Worm (Caenorhabditis elegans) whole organism, young adult: Measurements from ENCODE around the gene str-125.

Experiments
- B0019.2 ChIP-seq: fragments of 200-800 bp; sonication (Bioruptor generic); conservative IDR thresholded peaks from 2 replicates; pipeline ENCODE4 v1.3.6; 2022; ENCODE audit warnings: missing genetic modification reagents, missing genetic modification characterization, missing compliant biosample characterization
- F23B12.7 ChIP-seq: sonication (generic microtip); optimal IDR thresholded peaks from 2 replicates; lab custom pipeline; 2017; ENCODE audit warnings: missing genetic modification characterization, mild to moderate bottlenecking, missing compliant biosample characterization, antibody characterized with exemption, moderate library complexity; ENCODE audit not compliant: insufficient read depth
- F39B2.1 ChIP-seq: fragments of 200-800 bp; sonication (Bioruptor generic); IDR thresholded peaks from 2 replicates; pipeline ENCODE4 v1.3.6; 2022; ENCODE audit warnings: missing genetic modification reagents, missing genetic modification characterization, missing compliant biosample characterization
- F49E8.2 ChIP-seq: sonication (generic microtip); optimal IDR thresholded peaks from 3 replicates; lab custom pipeline; 2017; ENCODE audit warnings: missing genetic modification characterization, mild to moderate bottlenecking, missing compliant biosample characterization, antibody characterized with exemption, moderate library complexity; ENCODE audit not compliant: insufficient read depth
- F52B5.7 ChIP-seq: sonication (generic microtip); optimal IDR thresholded peaks from 2 replicates; lab custom pipeline; 2016; ENCODE audit warnings: mild to moderate bottlenecking, missing genetic modification characterization, missing compliant biosample characterization
- K11D2.4 ChIP-seq: fragments of 200-800 bp; sonication (Bioruptor generic); IDR thresholded peaks from 2 replicates; pipeline ENCODE4 v1.3.6; 2022; ENCODE audit warnings: missing genetic modification reagents, missing genetic modification characterization, missing compliant biosample characterization
- Y67H2A.10 ChIP-seq: fragments of 200-800 bp; sonication (Bioruptor generic); conservative IDR thresholded peaks from 2 replicates; pipeline ENCODE4 v1.3.6; 2022; ENCODE audit warnings: missing genetic modification reagents, missing genetic modification characterization, missing compliant biosample characterization
- Y79H2A.3 ChIP-seq: fragments of 200-800 bp; sonication (Bioruptor generic); conservative IDR thresholded peaks from 2 replicates; pipeline ENCODE4 v1.3.6; 2022; ENCODE audit warnings: missing genetic modification reagents, missing genetic modification characterization, missing compliant biosample characterization
- aptf-2 ChIP-seq: fragments of 200-800 bp; sonication (Bioruptor generic); conservative IDR thresholded peaks from 2 replicates; pipeline ENCODE4 v1.3.6; 2022; ENCODE audit warnings: missing genetic modification reagents, missing genetic modification characterization, missing compliant biosample characterization
- ceh-27 ChIP-seq: fragments of 200-800 bp; sonication (Bioruptor generic); optimal IDR thresholded peaks from 2 replicates; lab custom pipeline; 2018; ENCODE audit warnings: mild to moderate bottlenecking, missing genetic modification characterization, moderate library complexity, missing compliant biosample characterization
- ceh-40 ChIP-seq: fragments of 200-800 bp; sonication (Bioruptor generic); IDR thresholded peaks from 2 replicates; pipeline ENCODE4 v1.3.6; 2022; ENCODE audit warnings: missing genetic modification characterization, missing compliant biosample characterization
- ceh-58 ChIP-seq: fragments of 200-800 bp; sonication (Bioruptor generic); IDR thresholded peaks from 2 replicates; pipeline ENCODE4 v1.3.6; 2022; ENCODE audit warnings: missing genetic modification characterization, missing compliant biosample characterization
- ceh-91 ChIP-seq: fragments of 200-800 bp; sonication (Bioruptor generic); IDR thresholded peaks from 2 replicates; pipeline ENCODE4 v1.3.6; 2022; ENCODE audit warnings: missing genetic modification reagents, missing genetic modification characterization, missing compliant biosample characterization
- dox-1 ChIP-seq: fragments of 200-800 bp; sonication (Bioruptor generic); IDR thresholded peaks from 2 replicates; pipeline ENCODE4 v1.3.6; 2022; ENCODE audit warnings: missing genetic modification reagents, missing genetic modification characterization, missing compliant biosample characterization
- egl-18 ChIP-seq: fragments of 200-800 bp; sonication (Bioruptor generic); IDR thresholded peaks from 2 replicates; pipeline ENCODE4 v1.3.6; 2022; ENCODE audit warnings: missing genetic modification reagents, missing genetic modification characterization, missing compliant biosample characterization
- egrh-3 ChIP-seq: fragments of 200-800 bp; sonication (Bioruptor generic); IDR thresholded peaks from 2 replicates; pipeline ENCODE4 v1.3.6; 2022; ENCODE audit warnings: missing genetic modification reagents, missing genetic modification characterization, missing compliant biosample characterization
- him-1 ChIP-seq: sonication (generic microtip); optimal IDR thresholded peaks from 2 replicates; lab custom pipeline; 2016; ENCODE audit warnings: missing genotype, missing genetic modification reagents, missing genetic modification characterization, missing compliant biosample characterization
- hlh-26 ChIP-seq: fragments of 200-800 bp; sonication (Bioruptor generic); conservative IDR thresholded peaks from 2 replicates; pipeline ENCODE4 v1.3.6; 2022; ENCODE audit warnings: missing genetic modification reagents, missing genetic modification characterization, missing compliant biosample characterization
- hrde-1 ChIP-seq: sonication (generic microtip); optimal IDR thresholded peaks from 2 replicates; lab custom pipeline; 2016; ENCODE audit warnings: missing genetic modification characterization, mild to moderate bottlenecking, missing compliant biosample characterization, moderate library complexity, missing genotype, missing genetic modification reagents, borderline replicate concordance
- lag-1 ChIP-seq: fragments of 200-800 bp; sonication (Bioruptor generic); IDR thresholded peaks from 2 replicates; pipeline ENCODE4 v1.3.6; 2022; ENCODE audit warnings: missing genetic modification reagents, missing genetic modification characterization, missing compliant biosample characterization
- let-607 ChIP-seq, 2 experiments: fragments of 200-800 bp in 1 of 2; sonication (Bioruptor generic) in 1 of 2; sonication (generic microtip) in 1 of 2; optimal IDR thresholded peaks; 2 replicates each; lab custom pipeline; 2016 to 2018; ENCODE audit warnings: mild to moderate bottlenecking in 2 of 2, missing compliant biosample characterization in 2 of 2, missing genetic modification characterization in 2 of 2, moderate library complexity in 2 of 2, missing genotype in 1 of 2
- lsl-1 ChIP-seq: fragments of 200-800 bp; sonication (Bioruptor generic); optimal IDR thresholded peaks from 2 replicates; lab custom pipeline; 2018; ENCODE audit warnings: mild to moderate bottlenecking, missing genetic modification characterization, moderate library complexity, missing compliant biosample characterization
- madf-10 ChIP-seq: sonication (generic microtip); optimal IDR thresholded peaks from 2 replicates; lab custom pipeline; 2016; ENCODE audit warnings: mild to moderate bottlenecking, missing genetic modification characterization, missing compliant biosample characterization
- madf-3 ChIP-seq: fragments of 200-800 bp; sonication (Bioruptor generic); IDR thresholded peaks from 2 replicates; pipeline ENCODE4 v1.3.6; 2022; ENCODE audit warnings: missing genetic modification reagents, missing genetic modification characterization, missing compliant biosample characterization
- madf-6 ChIP-seq: fragments of 200-800 bp; sonication (Bioruptor generic); IDR thresholded peaks from 2 replicates; pipeline ENCODE4 v1.3.6; 2022; ENCODE audit warnings: missing genetic modification reagents, missing genetic modification characterization, missing compliant biosample characterization
- mxl-1 ChIP-seq: sonication (generic microtip); optimal IDR thresholded peaks from 2 replicates; lab custom pipeline; 2016; ENCODE audit warnings: missing genetic modification characterization, missing compliant biosample characterization
- nfya-1 ChIP-seq: sonication (generic microtip); optimal IDR thresholded peaks from 2 replicates; lab custom pipeline; 2017; ENCODE audit warnings: antibody characterized with exemption, missing compliant biosample characterization, missing genetic modification characterization, borderline replicate concordance; ENCODE audit not compliant: insufficient read depth
- nfya-2 ChIP-seq: fragments of 200-800 bp; sonication (Bioruptor generic); IDR thresholded peaks from 2 replicates; pipeline ENCODE4 v1.3.6; 2022; ENCODE audit warnings: missing genetic modification reagents, missing genetic modification characterization, missing compliant biosample characterization
- nhr-27 ChIP-seq: fragments of 200-800 bp; sonication (Bioruptor generic); optimal IDR thresholded peaks from 2 replicates; lab custom pipeline; 2018; ENCODE audit warnings: mild to moderate bottlenecking, missing genetic modification characterization, moderate library complexity, missing compliant biosample characterization
- pha-4 ChIP-seq: fragments of 150-350 bp; sonication (generic microtip); optimal IDR thresholded peaks from 2 replicates; lab custom pipeline; 2014; ENCODE audit warnings: missing biosample characterization, missing genetic modification reagents, missing genetic modification characterization
- repo-1 ChIP-seq: sonication (generic microtip); optimal IDR thresholded peaks from 2 replicates; lab custom pipeline; 2017; ENCODE audit warnings: mild to moderate bottlenecking, missing genetic modification characterization, missing compliant biosample characterization
- somi-1 ChIP-seq: fragments of 200-800 bp; sonication (Bioruptor generic); optimal IDR thresholded peaks from 2 replicates; lab custom pipeline; 2018; ENCODE audit warnings: mild to moderate bottlenecking, missing genetic modification characterization, missing compliant biosample characterization
- tbx-9 ChIP-seq: sonication (generic microtip); optimal IDR thresholded peaks from 2 replicates; lab custom pipeline; 2016; ENCODE audit warnings: borderline replicate concordance, missing genetic modification characterization, inconsistent platforms, missing compliant biosample characterization
- zim-3 ChIP-seq: sonication (generic microtip); optimal IDR thresholded peaks from 2 replicates; lab custom pipeline; 2017; ENCODE audit warnings: mild to moderate bottlenecking, missing genetic modification characterization, moderate library complexity, missing compliant biosample characterization
- ztf-22 ChIP-seq: fragments of 200-800 bp; sonication (Bioruptor generic); optimal IDR thresholded peaks from 2 replicates; lab custom pipeline; 2018; ENCODE audit warnings: mild to moderate bottlenecking, missing genetic modification characterization, moderate library complexity, missing compliant biosample characterization

The str-125 gene

DNA sequence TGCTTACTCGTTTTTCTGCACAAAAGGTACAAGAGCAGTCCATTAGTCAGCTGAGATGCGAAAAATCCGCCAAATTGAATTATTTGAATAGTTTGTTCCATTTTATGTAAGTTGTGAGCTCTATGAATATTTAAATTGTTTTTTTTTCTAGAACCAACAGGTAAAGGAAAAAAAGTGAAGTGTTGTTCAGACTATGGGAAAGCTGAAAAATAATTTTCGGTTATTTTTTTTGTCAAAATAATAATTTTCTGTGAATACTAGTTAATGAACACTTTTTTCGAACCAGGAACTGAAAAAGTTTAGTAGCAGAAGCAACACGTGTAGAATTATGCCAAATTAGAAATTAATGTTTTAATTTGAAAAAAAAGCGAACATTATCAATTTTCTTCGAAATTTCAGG is at the start of gene str-125:
TSS of gene str-125 (minus strand) at position 101 of the 400 bp plus-strand sequence.
- TF ChIP-seq F39B2.1 (GFP tag; lab: Robert Waterston, UW), result no peak
- TF ChIP-seq repo-1 (tag; lab: Kevin White, UChicago), result no peak
- TF ChIP-seq ceh-58 (GFP tag; lab: Robert Waterston, UW), result no peak
- no peak for TF ChIP-seq lsl-1
- no peak for TF ChIP-seq ztf-22
- TF ChIP-seq ceh-91, result no peak
- TF ChIP-seq let-607 (tag; optimal IDR thresholded peaks at IDR 0.05; lab: Kevin White, UChicago), result no peak
- no peak for TF ChIP-seq zim-3 (tag; lab: Kevin White, UChicago)
- TF ChIP-seq, all 124 proteins: peak for 0

DNA sequence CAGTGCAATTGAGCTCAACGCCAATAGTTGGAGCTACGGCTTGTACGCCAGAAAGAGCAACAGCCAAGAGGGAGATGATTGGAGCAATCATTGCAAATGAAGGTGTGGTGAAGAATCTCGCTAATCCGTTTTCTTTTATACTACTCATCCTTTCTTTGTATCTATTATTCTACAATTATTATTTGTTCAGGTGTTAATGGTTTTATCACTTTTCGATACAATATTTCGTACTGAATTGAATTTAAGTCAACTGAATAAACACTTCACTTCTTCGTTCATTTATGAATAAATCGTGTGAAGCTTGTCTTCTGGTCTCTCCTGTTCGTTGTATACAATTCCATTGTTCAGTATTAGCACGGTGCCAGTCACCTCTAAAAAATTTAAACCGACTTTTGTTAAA is 32.5 kb upstream of the str-125 start, which contains the start of gene ZK218.11:
TSS of gene ZK218.11 (minus strand) at position 101 of the 400 bp plus-strand sequence.
- TF ChIP-seq lsl-1 (no peak), Y67H2A.10 (GFP tag; lab: Robert Waterston, UW) (no peak), pha-4 (tag; lab: Kevin White, UChicago) (no peak), madf-10 (no peak), Y79H2A.3 (GFP tag; lab: Robert Waterston, UW) (no peak), madf-6 (GFP tag; lab: Robert Waterston, UW) (no peak), nhr-27 (tag; lab: Kevin White, UChicago) (no peak), egl-18 (GFP tag; lab: Robert Waterston, UW) (no peak), him-1 (tag; lab: Kevin White, UChicago) (no peak), nfya-1 (tag; lab: Kevin White, UChicago) (no peak)

DNA sequence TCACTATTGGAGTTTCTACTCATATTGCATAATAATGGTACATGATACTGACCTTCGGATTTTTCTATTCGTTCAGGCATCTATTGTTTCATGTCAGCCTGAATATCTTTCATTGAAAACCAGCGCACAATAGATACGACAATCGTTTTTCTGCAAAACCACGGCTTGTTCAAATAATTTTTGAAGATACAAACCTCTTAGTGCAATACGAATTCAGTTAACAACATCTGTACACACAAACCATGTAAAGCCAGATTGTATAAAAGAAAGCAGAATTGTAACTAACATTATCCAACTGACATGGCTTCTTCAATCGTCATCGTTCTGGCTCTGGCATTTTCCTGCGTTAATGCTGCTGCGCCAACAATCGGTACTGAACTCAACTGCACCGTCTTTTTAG is 29.7 kb upstream of the str-125 start, which contains the start of gene ZK218.7:
TSS of gene ZK218.7 (plus strand) at position 301 of the 400 bp plus-strand sequence.
- TF ChIP-seq lag-1 (GFP tag; lab: Robert Waterston, UW), result no peak
- TF ChIP-seq somi-1, result no peak
- no peak for TF ChIP-seq egrh-3 (GFP tag; lab: Robert Waterston, UW)
- TF ChIP-seq F49E8.2 (tag; lab: Kevin White, UChicago), result no peak
- no peak for TF ChIP-seq F23B12.7
- no peak for TF ChIP-seq F52B5.7 (tag; lab: Kevin White, UChicago)
- TF ChIP-seq ceh-27 (GFP tag; lab: Kevin White, UChicago), result no peak
- no peak for TF ChIP-seq ceh-40 (GFP tag; lab: Robert Waterston, UW)
- no peak for TF ChIP-seq lsl-1
- no peak for TF ChIP-seq hrde-1
- TF ChIP-seq tbx-9, result no peak
- no peak for TF ChIP-seq nfya-2 (GFP tag; lab: Robert Waterston, UW)
- TF ChIP-seq B0019.2, result no peak
- TF ChIP-seq K11D2.4 (GFP tag; lab: Robert Waterston, UW), result no peak
- no peak for TF ChIP-seq dox-1 (GFP tag; lab: Robert Waterston, UW)
- no peak for TF ChIP-seq hlh-26 (GFP tag; lab: Robert Waterston, UW)
- no peak for TF ChIP-seq madf-3 (GFP tag; lab: Robert Waterston, UW)
- no peak for TF ChIP-seq aptf-2
- no peak for TF ChIP-seq mxl-1 (tag; lab: Kevin White, UChicago)
